Worm (Caenorhabditis elegans) whole organism, L1 larva: ENCODE data around the gene K07F5.15.
A peak's percentile ranks its signal among the peaks of the same experiment; 100 is the strongest.
"Not testable (repeated sequence)": the region's sequence is repeated elsewhere in the genome, so short reads cannot be mapped to it uniquely, and the experiment has no call there.

Experiments used
- C04F5.9 ChIP-seq: sonication (generic microtip); optimal IDR thresholded peaks from 2 replicates; lab custom pipeline; 2016; ENCODE audit warnings: missing genetic modification characterization, missing compliant biosample characterization
- C16A3.4 ChIP-seq: fragments of 150-350 bp; optimal IDR thresholded peaks from 2 replicates; lab custom pipeline; 2014; ENCODE audit warnings: missing biosample characterization, missing genetic modification characterization
- C34B4.2 ChIP-seq: sonication (generic microtip); optimal IDR thresholded peaks from 2 replicates; lab custom pipeline; 2017; ENCODE audit warnings: mild to moderate bottlenecking, missing genetic modification characterization, missing compliant biosample characterization
- Y116A8C.19 ChIP-seq: sonication (generic microtip); optimal IDR thresholded peaks from 2 replicates; lab custom pipeline; 2016; ENCODE audit warnings: missing compliant biosample characterization, missing genetic modification characterization, borderline replicate concordance
- aha-1 ChIP-seq: fragments of 150-350 bp; optimal IDR thresholded peaks from 2 replicates; lab custom pipeline; 2014; ENCODE audit warnings: missing biosample characterization, missing genetic modification characterization
- ceh-8 ChIP-seq: fragments of 200-800 bp; sonication (Bioruptor generic); optimal IDR thresholded peaks from 2 replicates; lab custom pipeline; 2018; ENCODE audit warnings: mild to moderate bottlenecking, missing genetic modification characterization, moderate library complexity, missing compliant biosample characterization
- ceh-82 ChIP-seq, 3 experiments: fragments of 150-350 bp in 1 of 3; sonication (generic microtip) in 2 of 3; optimal IDR thresholded peaks; 2 replicates each; lab custom pipeline; 2014 to 2017; ENCODE audit warnings: missing biosample characterization in 3 of 3, missing genetic modification characterization in 3 of 3
- dpl-1 ChIP-seq, 3 experiments: fragments of 150-350 bp in 2 of 3; sonication (generic microtip) in 1 of 3; optimal IDR thresholded peaks; 2 replicates each; lab custom pipeline; 2014 to 2017; ENCODE audit warnings: missing biosample characterization in 3 of 3, missing genetic modification characterization in 3 of 3, missing genetic modification reagents in 3 of 3
- dsc-1 ChIP-seq: sonication (generic microtip); optimal IDR thresholded peaks from 2 replicates; lab custom pipeline; 2016; ENCODE audit warnings: mild to moderate bottlenecking, missing genetic modification characterization, missing compliant biosample characterization
- efl-1 ChIP-seq, 4 experiments: fragments of 150-350 bp; optimal IDR thresholded peaks in 3 of 4; peaks in 1 of 4; 1 replicate in 1 of 4; 2 replicates in 3 of 4; lab custom pipeline; 2014; ENCODE audit warnings: missing biosample characterization in 2 of 4, missing genetic modification characterization in 2 of 4, missing genetic modification reagents in 2 of 4
- efl-3 ChIP-seq: fragments of 200-800 bp; sonication (Bioruptor generic); optimal IDR thresholded peaks from 2 replicates; lab custom pipeline; 2018; ENCODE audit warnings: mild to moderate bottlenecking, missing genetic modification characterization, missing compliant biosample characterization
- egl-27 ChIP-seq, 2 experiments: fragments of 150-350 bp in 1 of 2; sonication (generic microtip); optimal IDR thresholded peaks; 3 replicates each; lab custom pipeline; 2017 to 2018; ENCODE audit warnings: missing biosample characterization in 2 of 2, missing genetic modification characterization in 2 of 2, missing genetic modification reagents in 2 of 2
- elt-2 ChIP-seq: sonication (generic microtip); optimal IDR thresholded peaks from 2 replicates; lab custom pipeline; 2016; ENCODE audit warnings: missing genetic modification characterization, mild to moderate bottlenecking, inconsistent platforms, missing compliant biosample characterization, missing genetic modification reagents
- fkh-4 ChIP-seq: sonication (generic microtip); optimal IDR thresholded peaks from 2 replicates; lab custom pipeline; 2016; ENCODE audit warnings: missing compliant biosample characterization, missing genetic modification characterization, borderline replicate concordance
- fos-1 ChIP-seq: fragments of 150-350 bp; optimal IDR thresholded peaks from 2 replicates; lab custom pipeline; 2014; ENCODE audit warnings: missing biosample characterization, missing genetic modification characterization
- jun-1 ChIP-seq: fragments of 150-350 bp; optimal IDR thresholded peaks from 2 replicates; lab custom pipeline; 2014; ENCODE audit warnings: missing biosample characterization, missing genetic modification reagents, missing genetic modification characterization
- lin-15B ChIP-seq: fragments of 150-350 bp; sonication (generic microtip); optimal IDR thresholded peaks from 3 replicates; lab custom pipeline; 2014; ENCODE audit warnings: missing biosample characterization, missing genetic modification characterization
- lin-35 ChIP-seq, 2 experiments: fragments of 150-350 bp; optimal IDR thresholded peaks; 2 replicates each; lab custom pipeline; 2014; ENCODE audit warnings: missing biosample characterization in 2 of 2, missing genetic modification characterization in 2 of 2, missing genetic modification reagents in 2 of 2
- lir-3 ChIP-seq: sonication (generic microtip); optimal IDR thresholded peaks from 2 replicates; lab custom pipeline; 2016; ENCODE audit warnings: mild to moderate bottlenecking, missing genetic modification characterization, moderate library complexity, missing compliant biosample characterization; ENCODE audit not compliant: poor library complexity
- lsy-2 ChIP-seq, 2 experiments: fragments of 150-350 bp; optimal IDR thresholded peaks; 2 replicates each; lab custom pipeline; 2014; ENCODE audit warnings: missing biosample characterization in 2 of 2, missing genetic modification characterization in 2 of 2
- mdl-1 ChIP-seq, 2 experiments: fragments of 150-350 bp; optimal IDR thresholded peaks; 2 replicates each; lab custom pipeline; 2014 to 2017; ENCODE audit warnings: missing biosample characterization in 2 of 2, missing genetic modification characterization in 2 of 2, inconsistent platforms in 1 of 2
- nhr-11 ChIP-seq: fragments of 150-350 bp; optimal IDR thresholded peaks from 2 replicates; lab custom pipeline; 2014; ENCODE audit warnings: missing biosample characterization, missing genetic modification characterization
- nhr-12 ChIP-seq: sonication (generic microtip); optimal IDR thresholded peaks from 2 replicates; lab custom pipeline; 2017; ENCODE audit warnings: missing biosample characterization, missing genetic modification characterization
- nhr-47 ChIP-seq: sonication (generic microtip); optimal IDR thresholded peaks from 2 replicates; lab custom pipeline; 2016; ENCODE audit warnings: mild to moderate bottlenecking, missing genetic modification characterization, moderate library complexity, missing compliant biosample characterization
- nhr-77 ChIP-seq: fragments of 150-350 bp; optimal IDR thresholded peaks from 2 replicates; lab custom pipeline; 2014; ENCODE audit warnings: missing biosample characterization, missing genetic modification characterization
- nhr-85 ChIP-seq: sonication (generic microtip); peaks from one replicate; lab custom pipeline; 2016; ENCODE audit warnings: missing genetic modification characterization, inconsistent platforms, missing compliant biosample characterization
- pag-3 ChIP-seq: sonication (generic microtip); optimal IDR thresholded peaks from 2 replicates; lab custom pipeline; 2017; ENCODE audit warnings: missing genetic modification characterization, mild to moderate bottlenecking, missing compliant biosample characterization, antibody characterized with exemption, borderline replicate concordance; ENCODE audit not compliant: insufficient read depth
- pqm-1 ChIP-seq: sonication (generic microtip); optimal IDR thresholded peaks from 3 replicates; lab custom pipeline; 2017; ENCODE audit warnings: missing biosample characterization, missing genetic modification characterization
- snpc-4 ChIP-seq: fragments of 150-350 bp; optimal IDR thresholded peaks from 2 replicates; lab custom pipeline; 2014; ENCODE audit warnings: missing biosample characterization, missing genetic modification characterization
- sptf-1 ChIP-seq: fragments of 150-350 bp; optimal IDR thresholded peaks from 2 replicates; lab custom pipeline; 2014; ENCODE audit warnings: missing biosample characterization, missing genetic modification characterization
- sup-37 ChIP-seq: fragments of 200-800 bp; sonication (Bioruptor generic); optimal IDR thresholded peaks from 2 replicates; lab custom pipeline; 2018; ENCODE audit warnings: mild to moderate bottlenecking, missing genetic modification characterization, missing compliant biosample characterization
- swsn-7 ChIP-seq: sonication (generic microtip); optimal IDR thresholded peaks from 2 replicates; lab custom pipeline; 2016; ENCODE audit warnings: missing genetic modification characterization, missing compliant biosample characterization
- unc-130 ChIP-seq: fragments of 150-350 bp; optimal IDR thresholded peaks from 2 replicates; lab custom pipeline; 2017; ENCODE audit warnings: missing biosample characterization, missing genetic modification characterization, inconsistent platforms
- unc-86 ChIP-seq: sonication (generic microtip); optimal IDR thresholded peaks from 2 replicates; lab custom pipeline; 2016; ENCODE audit warnings: missing genetic modification characterization, missing compliant biosample characterization
- vab-15 ChIP-seq: sonication (generic microtip); optimal IDR thresholded peaks from 2 replicates; lab custom pipeline; 2017; ENCODE audit warnings: missing genotype, mild to moderate bottlenecking, missing genetic modification characterization, missing compliant biosample characterization
- zag-1 ChIP-seq: fragments of 150-350 bp; optimal IDR thresholded peaks from 2 replicates; lab custom pipeline; 2014; ENCODE audit warnings: missing biosample characterization, missing genetic modification characterization
- ztf-4 ChIP-seq: fragments of 150-350 bp; optimal IDR thresholded peaks from 2 replicates; lab custom pipeline; 2014; ENCODE audit warnings: missing biosample characterization, missing genetic modification characterization

Gene K07F5.15

ce11 chrIV:9825196-9825744 is 39.6 kb upstream of the K07F5.15 start, which contains the start of gene mtr-4 (continued):
- TF ChIP-seq lin-35 (GFP tag; optimal IDR thresholded peaks at IDR 0.05; lab: Kevin White, UChicago) (peak; percentile 40 to 63), zag-1 (tag; lab: Kevin White, UChicago) (no peak), elt-2 (tag; lab: Kevin White, UChicago) (peak; percentile 57)

ce11 chrIV:9832586-9832985 is 32.3 kb upstream of the K07F5.15 start, which contains the start of gene kin-21:
kin-21 (plus strand) TSS chrIV:9832886.
- no peak for TF ChIP-seq efl-3 (GFP tag; lab: Kevin White, UChicago)
- no peak for TF ChIP-seq lir-3 (tag; lab: Kevin White, UChicago)
- TF ChIP-seq C04F5.9 (tag; lab: Kevin White, UChicago): no peak
- TF ChIP-seq sup-37 (GFP tag; lab: Kevin White, UChicago): no peak
- no peak for TF ChIP-seq C34B4.2 (tag; lab: Kevin White, UChicago)
- no peak for TF ChIP-seq nhr-12 (tag; lab: Kevin White, UChicago)
- no peak for TF ChIP-seq lin-15B (tag; lab: Kevin White, UChicago)
- no peak for TF ChIP-seq ceh-82 (tag; optimal IDR thresholded peaks at IDR 0.05; lab: Kevin White, UChicago)
- no peak for TF ChIP-seq pag-3 (tag; lab: Kevin White, UChicago)

ce11 chrIV:9833337-9833736 is 31.5 kb upstream of the K07F5.15 start:
- TF ChIP-seq vab-15 (tag; lab: Kevin White, UChicago) (no peak), zag-1 (tag; lab: Kevin White, UChicago) (no peak), fkh-4 (tag; lab: Kevin White, UChicago) (no peak), ceh-82 (tag; optimal IDR thresholded peaks at IDR 0.05; lab: Kevin White, UChicago) (no peak), efl-1 (optimal IDR thresholded peaks at IDR 0.05; lab: Kevin White, UChicago) (no peak), efl-1 (GFP tag; optimal IDR thresholded peaks at IDR 0.05 in 1 of 2; lab: Kevin White, UChicago) (no peak), unc-130 (no peak), jun-1 (no peak), aha-1 (tag; lab: Kevin White, UChicago) (no peak), unc-86 (tag; lab: Kevin White, UChicago) (no peak), Y116A8C.19 (no peak), snpc-4 (tag; lab: Kevin White, UChicago) (no peak), pag-3 (tag; lab: Kevin White, UChicago) (no peak), swsn-7 (tag; lab: Kevin White, UChicago) (no peak)

ce11 chrIV:9836317-9836716 is 28.6 kb upstream of the K07F5.15 start, which contains the start of gene msp-81:
msp-81 (minus strand) TSS chrIV:9836417.
- TF ChIP-seq dpl-1 (GFP tag; optimal IDR thresholded peaks at IDR 0.05; lab: Kevin White, UChicago): no peak
- TF ChIP-seq, all 84 proteins: peak for 0

- TF ChIP-seq vab-15 (tag; lab: Kevin White, UChicago); unc-130; efl-1 (optimal IDR thresholded peaks at IDR 0.05; lab: Kevin White, UChicago); efl-1 (GFP tag; optimal IDR thresholded peaks at IDR 0.05 in 1 of 2; lab: Kevin White, UChicago): not testable (repeated sequence)
Measured at ce11 chrIV:9837349-9837748, 27.5 kb upstream of the K07F5.15 start, which contains the start of gene msp-10. msp-10 (plus strand) TSS chrIV:9837649.

- TF ChIP-seq ceh-82 (tag; optimal IDR thresholded peaks at IDR 0.05; lab: Kevin White, UChicago): no peak
- TF ChIP-seq nhr-11 (tag; lab: Kevin White, UChicago): no peak
- TF ChIP-seq sptf-1 (tag; lab: Kevin White, UChicago): no peak
Measured at ce11 chrIV:9840984-9841590, 23.8 kb upstream of the K07F5.15 start, which contains the start of the genes kin-24 and msp-56. kin-24 (minus strand) TSS chrIV:9841084. msp-56 (plus strand) TSS chrIV:9841540.

- TF ChIP-seq lsy-2 (tag; optimal IDR thresholded peaks at IDR 0.05; lab: Kevin White, UChicago) (no peak), jun-1 (no peak), nhr-85 (no peak), nhr-12 (tag; lab: Kevin White, UChicago) (no peak), mdl-1 (tag; optimal IDR thresholded peaks at IDR 0.05; lab: Kevin White, UChicago) (no peak), pqm-1 (no peak), nhr-47 (no peak), dpl-1 (GFP tag; optimal IDR thresholded peaks at IDR 0.05; lab: Kevin White, UChicago) (no peak), dsc-1 (tag; lab: Kevin White, UChicago) (no peak), C16A3.4 (tag; lab: Kevin White, UChicago) (no peak), ztf-4 (tag; lab: Kevin White, UChicago) (no peak), fos-1 (tag; lab: Kevin White, UChicago) (no peak), ceh-8 (GFP tag; lab: Kevin White, UChicago) (no peak), nhr-77 (no peak), egl-27 (tag; optimal IDR thresholded peaks at IDR 0.05; lab: Kevin White, UChicago) (no peak)
Measured at ce11 chrIV:9842071-9842470, 22.8 kb upstream of the K07F5.15 start, which contains the start of gene K07F5.17. K07F5.17 (plus strand) TSS chrIV:9842371.
